Worm (Caenorhabditis elegans) whole organism, mixed stage, embryonic: ENCODE measurements around the gene F54B11.7.

Experiments used
- M03D4.4 ChIP-seq: sonication (generic microtip); optimal IDR thresholded peaks from 2 replicates; lab custom pipeline; 2017; ENCODE audit warnings: mild to moderate bottlenecking, missing genetic modification characterization, missing compliant biosample characterization
- bed-3 ChIP-seq: fragments of 200-800 bp; sonication (Bioruptor generic); optimal IDR thresholded peaks from 3 replicates; lab custom pipeline; 2018; ENCODE audit warnings: mild to moderate bottlenecking, missing genetic modification characterization, moderate library complexity, missing compliant biosample characterization
- blmp-1 ChIP-seq: fragments of 150-350 bp; optimal IDR thresholded peaks from 2 replicates; lab custom pipeline; 2014; ENCODE audit warnings: missing biosample characterization, missing genetic modification characterization
- ceh-39 ChIP-seq: fragments of 150-350 bp; optimal IDR thresholded peaks from 2 replicates; lab custom pipeline; 2014; ENCODE audit warnings: missing biosample characterization, missing genetic modification characterization
- ceh-43 ChIP-seq: fragments of 200-800 bp; sonication (Bioruptor generic); optimal IDR thresholded peaks from 2 replicates; lab custom pipeline; 2018; ENCODE audit warnings: mild to moderate bottlenecking, missing genetic modification characterization, moderate library complexity, missing compliant biosample characterization
- ceh-83 ChIP-seq: fragments of 200-800 bp; sonication (Bioruptor generic); optimal IDR thresholded peaks from 2 replicates; lab custom pipeline; 2018; ENCODE audit warnings: mild to moderate bottlenecking, missing genetic modification characterization, missing compliant biosample characterization
- ces-1 ChIP-seq: fragments of 150-350 bp; optimal IDR thresholded peaks from 2 replicates; lab custom pipeline; 2014; ENCODE audit warnings: missing biosample characterization, missing genetic modification reagents, missing genetic modification characterization
- cnd-1 ChIP-seq: fragments of 200-800 bp; sonication (Bioruptor generic); optimal IDR thresholded peaks from 2 replicates; lab custom pipeline; 2018; ENCODE audit warnings: mild to moderate bottlenecking, missing genetic modification characterization, missing compliant biosample characterization
- drap-1 ChIP-seq: fragments of 200-800 bp; sonication (Bioruptor generic); optimal IDR thresholded peaks from 3 replicates; lab custom pipeline; 2018; ENCODE audit warnings: mild to moderate bottlenecking, missing genetic modification characterization, missing compliant biosample characterization
- elt-1 ChIP-seq: sonication (generic microtip); optimal IDR thresholded peaks from 2 replicates; lab custom pipeline; 2017; ENCODE audit warnings: missing genetic modification characterization, mild to moderate bottlenecking, missing compliant biosample characterization, antibody characterized with exemption, moderate library complexity, borderline replicate concordance; ENCODE audit not compliant: insufficient read depth
- elt-3 ChIP-seq: fragments of 150-350 bp; optimal IDR thresholded peaks from 2 replicates; lab custom pipeline; 2014; ENCODE audit warnings: missing biosample characterization, missing genetic modification characterization
- flh-1 ChIP-seq: fragments of 200-800 bp; sonication (Bioruptor generic); optimal IDR thresholded peaks from 2 replicates; lab custom pipeline; 2018; ENCODE audit warnings: mild to moderate bottlenecking, missing genetic modification characterization, moderate library complexity, missing compliant biosample characterization
- ham-2 ChIP-seq: fragments of 200-800 bp; sonication (Bioruptor generic); optimal IDR thresholded peaks from 2 replicates; lab custom pipeline; 2018; ENCODE audit warnings: mild to moderate bottlenecking, missing genetic modification characterization, missing compliant biosample characterization
- hlh-1 ChIP-seq: fragments of 150-350 bp; optimal IDR thresholded peaks from 2 replicates; lab custom pipeline; 2014; ENCODE audit warnings: missing biosample characterization, missing genetic modification reagents, missing genetic modification characterization
- lin-13 ChIP-seq: fragments of 150-350 bp; optimal IDR thresholded peaks from 2 replicates; lab custom pipeline; 2014; ENCODE audit warnings: missing biosample characterization, missing genetic modification characterization
- lin-32 ChIP-seq: fragments of 200-800 bp; sonication (Bioruptor generic); optimal IDR thresholded peaks from 2 replicates; lab custom pipeline; 2018; ENCODE audit warnings: mild to moderate bottlenecking, missing genetic modification characterization, missing compliant biosample characterization
- mab-5 ChIP-seq: fragments of 150-350 bp; optimal IDR thresholded peaks from 2 replicates; lab custom pipeline; 2014; ENCODE audit warnings: missing biosample characterization, missing genetic modification characterization
- mep-1 ChIP-seq: fragments of 150-350 bp; optimal IDR thresholded peaks from 2 replicates; lab custom pipeline; 2017; ENCODE audit warnings: missing biosample characterization, missing genetic modification reagents, missing genetic modification characterization, inconsistent platforms
- mls-2 ChIP-seq: sonication (generic microtip); optimal IDR thresholded peaks from 2 replicates; lab custom pipeline; 2016; ENCODE audit warnings: mild to moderate bottlenecking, missing genetic modification characterization, moderate library complexity, missing compliant biosample characterization
- nhr-12 ChIP-seq: fragments of 150-350 bp; optimal IDR thresholded peaks from 2 replicates; lab custom pipeline; 2014; ENCODE audit warnings: missing biosample characterization, missing genetic modification characterization
- nhr-2 ChIP-seq: fragments of 150-350 bp; optimal IDR thresholded peaks from 2 replicates; lab custom pipeline; 2014; ENCODE audit warnings: missing biosample characterization, missing genetic modification characterization
- nhr-28 ChIP-seq: fragments of 150-350 bp; optimal IDR thresholded peaks from 2 replicates; lab custom pipeline; 2014; ENCODE audit warnings: missing biosample characterization, missing genetic modification characterization
- pha-4 ChIP-seq: fragments of 150-350 bp; optimal IDR thresholded peaks from 2 replicates; lab custom pipeline; 2018; ENCODE audit warnings: missing biosample characterization, missing genetic modification reagents, missing genetic modification characterization
- sem-2 ChIP-seq: fragments of 200-800 bp; sonication (Bioruptor generic); optimal IDR thresholded peaks from 2 replicates; lab custom pipeline; 2018; ENCODE audit warnings: mild to moderate bottlenecking, missing genetic modification characterization, missing compliant biosample characterization
- snpc-4 ChIP-seq: fragments of 150-350 bp; optimal IDR thresholded peaks from 2 replicates; lab custom pipeline; 2014; ENCODE audit warnings: missing biosample characterization, missing genetic modification characterization
- sptf-1 ChIP-seq: sonication (generic microtip); optimal IDR thresholded peaks from 2 replicates; lab custom pipeline; 2017; ENCODE audit warnings: mild to moderate bottlenecking, missing genetic modification characterization, moderate library complexity, missing compliant biosample characterization
- tbx-8 ChIP-seq: fragments of 200-800 bp; sonication (Bioruptor generic); optimal IDR thresholded peaks from 2 replicates; lab custom pipeline; 2018; ENCODE audit warnings: mild to moderate bottlenecking, missing genetic modification characterization, moderate library complexity, missing compliant biosample characterization
- unc-120 ChIP-seq: sonication (generic microtip); optimal IDR thresholded peaks from 2 replicates; lab custom pipeline; 2017; ENCODE audit warnings: missing genetic modification characterization, missing compliant biosample characterization; ENCODE audit not compliant: poor library complexity, severe bottlenecking
- unc-62 ChIP-seq: fragments of 150-350 bp; optimal IDR thresholded peaks from 2 replicates; lab custom pipeline; 2014; ENCODE audit warnings: missing biosample characterization, missing genetic modification reagents, missing genetic modification characterization
- zip-8 ChIP-seq: fragments of 150-350 bp; optimal IDR thresholded peaks from 2 replicates; lab custom pipeline; 2014; ENCODE audit warnings: missing biosample characterization, missing genetic modification characterization
- ztf-11 ChIP-seq: fragments of 150-350 bp; optimal IDR thresholded peaks from 2 replicates; lab custom pipeline; 2014; ENCODE audit warnings: missing biosample characterization, missing genetic modification characterization

Gene F54B11.7

DNA sequence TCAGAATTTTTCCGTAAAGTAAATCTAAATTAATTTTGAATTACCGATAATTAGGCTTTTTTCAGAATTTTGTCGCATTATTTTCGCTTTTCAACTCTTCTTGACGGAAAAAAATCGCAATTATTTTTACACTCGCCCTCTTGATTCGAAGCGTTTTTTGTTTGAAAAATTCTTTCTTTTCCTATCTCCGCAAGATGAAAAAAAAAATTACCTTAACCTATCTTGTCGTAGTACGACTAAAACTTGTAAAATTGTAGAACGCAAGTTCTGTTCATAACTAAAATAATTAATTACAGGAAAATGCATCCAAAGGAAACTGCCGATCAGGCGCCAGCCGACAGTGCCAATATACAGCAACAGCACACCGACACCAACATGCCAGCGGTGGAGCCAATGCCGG lies at the start of gene F54B11.7:
Gene F54B11.7, plus strand, starts transcription at position 301 of the 400 bp plus-strand sequence.
- TF ChIP-seq M03D4.4 (tag; lab: Kevin White, UChicago) = no peak
- TF ChIP-seq flh-1 (GFP tag; lab: Kevin White, UChicago) = no peak
- no peak for TF ChIP-seq ceh-39
- TF ChIP-seq mab-5 (tag; lab: Kevin White, UChicago) = no peak
- TF ChIP-seq nhr-12 = no peak
- TF ChIP-seq nhr-2 = no peak
- no peak for TF ChIP-seq drap-1
- no peak for TF ChIP-seq zip-8 (tag; lab: Kevin White, UChicago)
- no peak for TF ChIP-seq ztf-11 (tag; lab: Kevin White, UChicago)
- no peak for TF ChIP-seq ceh-43 (GFP tag; lab: Kevin White, UChicago)
- no peak for TF ChIP-seq lin-13 (tag; lab: Kevin White, UChicago)
- no peak for TF ChIP-seq blmp-1
- no peak for TF ChIP-seq mls-2 (tag; lab: Kevin White, UChicago)
- TF ChIP-seq unc-62 = no peak
- no peak for TF ChIP-seq sem-2 (GFP tag; lab: Kevin White, UChicago)
- TF ChIP-seq ham-2 (GFP tag; lab: Kevin White, UChicago) = no peak
- TF ChIP-seq pha-4 = no peak
- TF ChIP-seq sptf-1 = no peak
- TF ChIP-seq cnd-1 (tag; lab: Kevin White, UChicago) = no peak
- no peak for TF ChIP-seq ceh-83

DNA sequence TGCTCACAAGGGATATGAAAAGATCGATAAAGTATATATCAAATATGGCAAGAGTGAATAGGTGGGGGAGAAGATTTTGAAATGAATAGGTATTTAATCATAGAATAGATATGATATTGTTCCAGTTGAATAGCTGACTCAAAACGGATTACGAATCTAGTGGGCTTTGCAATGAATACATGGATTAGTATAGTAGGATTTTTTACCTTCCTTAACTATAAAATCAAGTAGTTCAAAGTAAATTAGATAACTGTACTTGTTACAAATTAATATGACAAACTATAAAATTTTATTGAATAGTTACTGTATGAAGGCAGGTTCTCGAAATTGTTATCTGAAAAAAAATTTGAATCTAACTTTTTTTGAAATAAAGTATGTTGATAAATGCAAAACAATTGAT lies 49.3 kb upstream of the F54B11.7 start, which contains the start of gene odr-1:
Gene odr-1, minus strand, starts transcription at position 101 of the 400 bp plus-strand sequence.
- no peak for TF ChIP-seq nhr-28 (tag; lab: Kevin White, UChicago)
- no peak for TF ChIP-seq M03D4.4 (tag; lab: Kevin White, UChicago)

DNA sequence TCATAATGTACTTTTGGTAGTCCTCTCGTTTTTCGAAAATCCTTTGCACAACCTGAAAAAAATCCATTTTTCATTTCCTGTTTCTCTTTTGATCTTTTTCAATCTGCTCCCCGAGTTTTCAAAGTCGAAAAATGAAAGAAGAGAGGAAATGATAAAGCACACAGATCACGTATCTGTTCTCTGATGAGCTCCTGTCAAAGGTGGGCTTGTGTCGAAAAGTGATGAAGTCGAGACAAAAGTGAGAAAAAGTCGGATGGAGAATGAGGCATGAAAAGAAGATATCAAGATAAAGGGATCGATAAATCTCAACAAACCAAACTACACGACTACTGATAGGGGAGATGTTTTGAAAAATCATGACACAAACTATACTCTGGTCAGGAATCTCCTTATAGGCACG lies 45.1 kb upstream of the F54B11.7 start:
- TF ChIP-seq unc-120 = peak; percentile 41
- no peak for TF ChIP-seq lin-13 (tag; lab: Kevin White, UChicago)
- peak; percentile 67 for TF ChIP-seq unc-62

DNA sequence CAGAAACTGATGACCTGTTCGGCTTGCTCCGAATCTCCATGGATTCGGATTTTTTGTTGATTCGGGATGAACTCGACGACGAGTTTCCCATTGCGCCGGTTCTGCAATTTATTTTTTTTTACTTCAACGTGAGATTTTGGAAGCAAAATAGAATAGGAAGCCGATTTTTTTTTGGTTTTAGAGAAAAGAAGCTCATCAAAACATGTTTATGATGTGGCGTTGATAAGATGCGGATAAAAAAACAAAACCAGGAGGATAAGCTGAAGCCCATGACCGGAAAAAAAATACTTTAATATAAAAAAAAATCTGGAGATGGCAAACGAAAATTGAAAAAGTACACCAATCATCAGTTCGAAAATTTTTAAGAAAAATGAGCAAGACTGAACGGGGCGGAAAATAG lies 44.2 kb upstream of the F54B11.7 start, which contains the start of gene glb-20:
Gene glb-20, minus strand, starts transcription at position 101 of the 400 bp plus-strand sequence.
- TF ChIP-seq hlh-1 (tag; lab: Kevin White, UChicago) (no peak), ces-1 (no peak), ceh-43 (GFP tag; lab: Kevin White, UChicago) (no peak), lin-32 (GFP tag; lab: Kevin White, UChicago) (no peak), pha-4 (no peak), mep-1 (tag; lab: Kevin White, UChicago) (no peak), mab-5 (tag; lab: Kevin White, UChicago) (no peak), flh-1 (GFP tag; lab: Kevin White, UChicago) (no peak), ham-2 (GFP tag; lab: Kevin White, UChicago) (no peak), tbx-8 (no peak), bed-3 (GFP tag; lab: Kevin White, UChicago) (no peak), elt-3 (no peak), drap-1 (no peak)

DNA sequence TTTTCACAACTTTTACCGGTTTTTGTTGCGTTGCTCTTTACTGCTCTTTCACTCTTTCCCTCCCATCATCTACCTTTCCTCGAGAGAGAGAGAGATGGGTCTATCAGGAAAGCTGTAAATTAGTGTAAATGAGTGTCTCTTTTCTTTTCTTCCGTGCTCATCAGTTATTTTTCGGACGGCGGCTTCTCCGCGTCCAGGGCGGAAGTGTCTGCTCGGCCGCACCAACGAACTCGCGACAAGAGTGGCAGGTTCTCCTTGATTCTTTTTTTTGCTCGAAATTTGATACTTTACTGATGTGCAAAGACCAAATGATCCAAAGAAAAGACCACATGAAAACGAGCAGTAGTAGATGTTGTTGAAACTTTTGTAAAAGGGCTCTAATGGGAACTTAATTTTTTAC lies 41.6 kb upstream of the F54B11.7 start:
- no peak for TF ChIP-seq tbx-8
- no peak for TF ChIP-seq ceh-83
- TF ChIP-seq elt-1 = no peak
- no peak for TF ChIP-seq sem-2 (GFP tag; lab: Kevin White, UChicago)

DNA sequence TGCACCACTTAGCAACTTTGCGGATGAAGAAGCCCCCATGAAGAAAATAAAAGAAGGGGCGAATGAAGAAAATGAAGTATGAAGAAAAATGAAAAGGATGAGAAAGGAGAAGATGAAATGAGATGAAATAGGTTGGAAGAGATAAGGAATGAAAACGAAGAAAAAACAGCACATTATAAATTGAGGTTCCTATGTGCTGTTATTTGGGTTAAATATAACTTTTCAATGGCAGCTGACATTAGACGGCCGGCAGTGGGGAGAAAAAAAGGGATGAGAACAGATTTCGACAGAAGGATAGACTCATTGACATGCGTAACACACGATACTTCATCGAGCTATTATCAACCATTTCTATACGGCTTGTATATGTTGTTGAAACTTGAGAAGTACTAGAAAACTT lies 38.3 kb upstream of the F54B11.7 start:
- TF ChIP-seq elt-3 (no peak), drap-1 (no peak), snpc-4 (tag; lab: Kevin White, UChicago) (no peak), ces-1 (no peak), unc-120 (peak; percentile 5), hlh-1 (tag; lab: Kevin White, UChicago) (peak; percentile 35)
